Fruit fly (Drosophila melanogaster) whole organism, wandering third instar larva: ENCODE results near the gene CG1309.

Experiments
- Abd-B ChIP-seq: fragments of >200 bp; optimal IDR thresholded peaks from 2 replicates; lab custom pipeline; 2017; ENCODE audit warnings: missing biosample characterization, missing genetic modification characterization
- CG32264 ChIP-seq: fragments of 200-800 bp; sonication (Bioruptor generic); optimal IDR thresholded peaks from 2 replicates; lab custom pipeline; 2016; ENCODE audit warnings: missing biosample characterization, missing genetic modification characterization
- CG9705 ChIP-seq: fragments of 200-800 bp; sonication (Bioruptor generic); optimal IDR thresholded peaks from 2 replicates; lab custom pipeline; 2018; ENCODE audit warnings: missing biosample characterization, mild to moderate bottlenecking, missing genetic modification characterization
- CrebA ChIP-seq: fragments of 200-800 bp; sonication (Bioruptor generic); optimal IDR thresholded peaks from 2 replicates; lab custom pipeline; 2016; ENCODE audit warnings: missing biosample characterization, mild to moderate bottlenecking, missing genetic modification characterization, borderline replicate concordance
- Dfd ChIP-seq: fragments of >200 bp; optimal IDR thresholded peaks from 2 replicates; lab custom pipeline; 2017; ENCODE audit warnings: missing biosample characterization, missing genetic modification characterization
- Dif ChIP-seq: fragments of 200-275, 200-300 bp; sonication (Bioruptor generic); optimal IDR thresholded peaks from 2 replicates; lab custom pipeline; 2018; ENCODE audit warnings: missing biosample characterization, missing genetic modification characterization; ENCODE audit not compliant: partially characterized antibody
- HLH106 ChIP-seq: fragments of 200-800 bp; optimal IDR thresholded peaks from 3 replicates; lab custom pipeline; 2019; ENCODE audit warnings: missing biosample characterization, mild to moderate bottlenecking, missing genetic modification characterization, moderate library complexity
- Hnf4 ChIP-seq: fragments of 200-800 bp; sonication (Bioruptor generic); optimal IDR thresholded peaks from 2 replicates; lab custom pipeline; 2016; ENCODE audit warnings: missing biosample characterization, mild to moderate bottlenecking, missing genetic modification characterization
- Hr78 ChIP-seq: fragments of >200 bp; optimal IDR thresholded peaks from 2 replicates; lab custom pipeline; 2017; ENCODE audit warnings: missing biosample characterization, missing genetic modification characterization
- Hr83 ChIP-seq: fragments of 200-300 bp; sonication (Bioruptor generic); optimal IDR thresholded peaks from 2 replicates; lab custom pipeline; 2016; ENCODE audit warnings: missing biosample characterization, mild to moderate bottlenecking, missing genetic modification characterization, moderate library complexity; ENCODE audit not compliant: poor library complexity, severe bottlenecking
- Jra ChIP-seq: sonication (Bioruptor generic); optimal IDR thresholded peaks from 2 replicates; lab custom pipeline; 2016; ENCODE audit warnings: missing biosample characterization, missing genetic modification characterization
- Mio ChIP-seq: sonication (Bioruptor generic); optimal IDR thresholded peaks from 2 replicates; lab custom pipeline; 2016; ENCODE audit warnings: missing biosample characterization, missing genetic modification characterization
- N ChIP-seq: fragments of >200 bp; optimal IDR thresholded peaks from 2 replicates; lab custom pipeline; 2018; ENCODE audit warnings: missing biosample characterization, missing external identifiers, missing genetic modification characterization
- OdsH ChIP-seq: fragments of 200-800 bp; sonication (Bioruptor generic); optimal IDR thresholded peaks from 2 replicates; lab custom pipeline; 2016; ENCODE audit warnings: missing biosample characterization, mild to moderate bottlenecking, missing genetic modification characterization
- Rel ChIP-seq, 2 experiments: fragments of 200-800 bp; sonication (Bioruptor generic) in 1 of 2; optimal IDR thresholded peaks; 2 replicates in 1 of 2; 3 replicates in 1 of 2; lab custom pipeline; 2016 to 2019; ENCODE audit warnings: mild to moderate bottlenecking in 2 of 2, missing biosample characterization in 2 of 2, missing genetic modification characterization in 2 of 2, moderate library complexity in 1 of 2
- Sp1 ChIP-seq: fragments of 200-800 bp; sonication (Bioruptor generic); optimal IDR thresholded peaks from 3 replicates; lab custom pipeline; 2019; ENCODE audit warnings: missing biosample characterization, mild to moderate bottlenecking, missing genetic modification characterization, moderate library complexity
- Vsx2 ChIP-seq: fragments of 200-300, 225-300 bp; sonication (Bioruptor generic); optimal IDR thresholded peaks from 2 replicates; lab custom pipeline; 2018; ENCODE audit warnings: missing biosample characterization, missing genetic modification characterization; ENCODE audit not compliant: partially characterized antibody
- br ChIP-seq: fragments of 200-800 bp; sonication (Bioruptor generic); optimal IDR thresholded peaks from 2 replicates; lab custom pipeline; 2016; ENCODE audit warnings: missing biosample characterization, missing genetic modification characterization
- brk ChIP-seq: fragments of 200-800 bp; sonication (Bioruptor generic); optimal IDR thresholded peaks from 2 replicates; lab custom pipeline; 2016; ENCODE audit warnings: missing biosample characterization, mild to moderate bottlenecking, missing genetic modification characterization
- dl ChIP-seq, 2 experiments: fragments of 175-275, 200-275 bp in 1 of 2; fragments of 200-275 bp in 1 of 2; sonication (Bioruptor generic); optimal IDR thresholded peaks; lab custom pipeline; 2018; ENCODE audit warnings: mild to moderate bottlenecking in 2 of 2, missing biosample characterization in 2 of 2, missing genetic modification characterization in 2 of 2, moderate library complexity in 2 of 2; ENCODE audit not compliant: partially characterized antibody in 2 of 2, insufficient read depth in 1 of 2
- dmrt93B ChIP-seq: fragments of 200-800 bp; sonication (Bioruptor generic); optimal IDR thresholded peaks from 2 replicates; lab custom pipeline; 2018; ENCODE audit warnings: missing biosample characterization, mild to moderate bottlenecking, missing genetic modification characterization
- dsf ChIP-seq: sonication (Bioruptor generic); optimal IDR thresholded peaks from 2 replicates; lab custom pipeline; 2016; ENCODE audit warnings: missing biosample characterization, missing genetic modification characterization, borderline replicate concordance
- ey ChIP-seq: fragments of 200-800 bp; sonication (Bioruptor generic); optimal IDR thresholded peaks from 2 replicates; lab custom pipeline; 2016; ENCODE audit warnings: missing biosample characterization, missing genetic modification characterization
- foxo ChIP-seq, 2 experiments: fragments of 200-800 bp; sonication (Bioruptor generic); optimal IDR thresholded peaks; 2 replicates in 1 of 2; 3 replicates in 1 of 2; lab custom pipeline; 2016 to 2017; ENCODE audit warnings: missing biosample characterization in 2 of 2, missing genetic modification characterization in 2 of 2
- fru ChIP-seq: fragments of 200-800 bp; sonication (Bioruptor generic); optimal IDR thresholded peaks from 3 replicates; lab custom pipeline; 2016; ENCODE audit warnings: missing biosample characterization, mild to moderate bottlenecking, missing genetic modification characterization
- h ChIP-seq: fragments of 200-800 bp; sonication (Bioruptor generic); optimal IDR thresholded peaks from 3 replicates; lab custom pipeline; 2016; ENCODE audit warnings: missing biosample characterization, mild to moderate bottlenecking, missing genetic modification characterization
- jim ChIP-seq: fragments of 175-275, 200-325 bp; sonication (Bioruptor generic); optimal IDR thresholded peaks from 2 replicates; lab custom pipeline; 2016; ENCODE audit warnings: missing biosample characterization, mild to moderate bottlenecking, missing genetic modification characterization
- pan ChIP-seq: fragments of >200 bp; optimal IDR thresholded peaks from 2 replicates; lab custom pipeline; 2017
- psq ChIP-seq: fragments of 200-800 bp; sonication (Bioruptor generic); optimal IDR thresholded peaks from 3 replicates; lab custom pipeline; 2017; ENCODE audit warnings: missing biosample characterization, mild to moderate bottlenecking, missing genetic modification characterization, moderate library complexity
- rgr ChIP-seq: fragments of 200-800 bp; sonication (Bioruptor generic); optimal IDR thresholded peaks from 3 replicates; lab custom pipeline; 2016; ENCODE audit warnings: missing biosample characterization, mild to moderate bottlenecking, missing genetic modification characterization
- sage ChIP-seq: fragments of 200-800 bp; sonication (Bioruptor generic); optimal IDR thresholded peaks from 2 replicates; lab custom pipeline; 2016; ENCODE audit warnings: missing biosample characterization, mild to moderate bottlenecking, missing genetic modification characterization
- sv ChIP-seq: fragments of 200-800 bp; sonication (Bioruptor generic); optimal IDR thresholded peaks from 3 replicates; lab custom pipeline; 2016; ENCODE audit warnings: missing biosample characterization, missing genetic modification characterization
- tai ChIP-seq: sonication (Bioruptor generic); optimal IDR thresholded peaks from 2 replicates; lab custom pipeline; 2016; ENCODE audit warnings: missing biosample characterization, missing genetic modification characterization
- woc ChIP-seq: sonication (Bioruptor generic); optimal IDR thresholded peaks from 2 replicates; lab custom pipeline; 2016; ENCODE audit warnings: missing biosample characterization, mild to moderate bottlenecking, missing genetic modification characterization

Gene CG1309

dm6 chr3L:4220679-4221078 lies 38.6 kb upstream of the CG1309 start:
- TF ChIP-seq Rel (GFP tag; optimal IDR thresholded peaks at IDR 0.05; lab: Kevin White, UChicago) (no peak), Rel (tag; optimal IDR thresholded peaks at IDR 0.05; lab: Kevin White, UChicago) (no peak), Hnf4 (peak; percentile 40), foxo (GFP tag; optimal IDR thresholded peaks at IDR 0.05; lab: Kevin White, UChicago) (peak in 1 of 2 experiments; percentile 22), woc (GFP tag; lab: Kevin White, UChicago) (no peak), fru (peak; percentile 58), Hr78 (no peak), h (GFP tag; lab: Kevin White, UChicago) (peak; percentile 4), psq (GFP tag; lab: Kevin White, UChicago) (peak; percentile 4), Vsx2 (no peak), pan (no peak), Hr83 (GFP tag; lab: Kevin White, UChicago) (peak; percentile 41), dmrt93B (no peak), OdsH (GFP tag; lab: Kevin White, UChicago) (peak; percentile 34), br (peak; percentile 7), sv (GFP tag; lab: Kevin White, UChicago) (no peak), rgr (GFP tag; lab: Kevin White, UChicago) (peak; percentile 56)

- TF ChIP-seq tai (GFP tag; lab: Kevin White, UChicago) (no peak), Rel (GFP tag; optimal IDR thresholded peaks at IDR 0.05; lab: Kevin White, UChicago) (no peak), Rel (tag; optimal IDR thresholded peaks at IDR 0.05; lab: Kevin White, UChicago) (peak; percentile 44), dmrt93B (no peak), CG32264 (GFP tag; lab: Kevin White, UChicago) (no peak), Abd-B (no peak), foxo (GFP tag; optimal IDR thresholded peaks at IDR 0.05; lab: Kevin White, UChicago) (no peak), h (GFP tag; lab: Kevin White, UChicago) (no peak), fru (no peak)
These were observed 37.9 kb upstream of the CG1309 start for dm6 chr3L:4221226-4221770.

- TF ChIP-seq brk (no peak), ey (GFP tag; lab: Kevin White, UChicago) (no peak)
These were observed 37.4 kb upstream of the CG1309 start for dm6 chr3L:4221792-4222191.

- TF ChIP-seq sage = no peak
- TF ChIP-seq rgr (GFP tag; lab: Kevin White, UChicago) = no peak
- TF ChIP-seq dl (GFP tag; optimal IDR thresholded peaks at IDR 0.05; lab: Kevin White, UChicago; ENCODE audit: insufficient read depth in 1 of 2, partially characterized antibody in 2 of 2) = no peak
- peak; percentile 6 for TF ChIP-seq Hnf4
- no peak for TF ChIP-seq HLH106 (tag; lab: Kevin White, UChicago)
- no peak for TF ChIP-seq Hr83 (GFP tag; lab: Kevin White, UChicago)
- TF ChIP-seq Rel (GFP tag; optimal IDR thresholded peaks at IDR 0.05; lab: Kevin White, UChicago) = no peak
- TF ChIP-seq Rel (tag; optimal IDR thresholded peaks at IDR 0.05; lab: Kevin White, UChicago) = peak; percentile 46
- TF ChIP-seq Dfd = no peak
These were observed 33.4 kb upstream of the CG1309 start for dm6 chr3L:4225647-4226470.

- peak; percentile 25 for TF ChIP-seq Dif (GFP tag; lab: Kevin White, UChicago)
- no peak for TF ChIP-seq psq (GFP tag; lab: Kevin White, UChicago)
- no peak for TF ChIP-seq Sp1 (GFP tag; lab: Kevin White, UChicago)
- no peak for TF ChIP-seq dsf (GFP tag; lab: Kevin White, UChicago)
- no peak for TF ChIP-seq CrebA (GFP tag; lab: Kevin White, UChicago)
- no peak for TF ChIP-seq ey (GFP tag; lab: Kevin White, UChicago)
- peak; percentile 26 for TF ChIP-seq rgr (GFP tag; lab: Kevin White, UChicago)
- TF ChIP-seq OdsH (GFP tag; lab: Kevin White, UChicago) = no peak
- TF ChIP-seq woc (GFP tag; lab: Kevin White, UChicago) = no peak
- TF ChIP-seq Abd-B = no peak
- TF ChIP-seq Vsx2 = no peak
- TF ChIP-seq HLH106 (tag; lab: Kevin White, UChicago) = no peak
- no peak for TF ChIP-seq pan
- TF ChIP-seq jim (GFP tag; lab: Kevin White, UChicago) = no peak
- TF ChIP-seq N (GFP tag; lab: Kevin White, UChicago) = peak; percentile 33
- peak; percentile 13 for TF ChIP-seq dmrt93B
- TF ChIP-seq sv (GFP tag; lab: Kevin White, UChicago) = no peak
- TF ChIP-seq Hnf4 = peak; percentile 40
- peak; percentile 28 for TF ChIP-seq Hr83 (GFP tag; lab: Kevin White, UChicago)
- TF ChIP-seq Rel (GFP tag; optimal IDR thresholded peaks at IDR 0.05; lab: Kevin White, UChicago) = no peak
- TF ChIP-seq Rel (tag; optimal IDR thresholded peaks at IDR 0.05; lab: Kevin White, UChicago) = peak; percentile 58
- TF ChIP-seq foxo (GFP tag; optimal IDR thresholded peaks at IDR 0.05; lab: Kevin White, UChicago) = peak in 1 of 2 experiments; percentile 47
- no peak for TF ChIP-seq CG32264 (GFP tag; lab: Kevin White, UChicago)
- TF ChIP-seq Dfd = no peak
- TF ChIP-seq Mio (GFP tag; lab: Kevin White, UChicago) = no peak
- no peak for TF ChIP-seq brk
- no peak for TF ChIP-seq CG9705 (GFP tag; lab: Kevin White, UChicago)
- TF ChIP-seq dl (GFP tag; optimal IDR thresholded peaks at IDR 0.05; lab: Kevin White, UChicago; ENCODE audit: insufficient read depth in 1 of 2, partially characterized antibody in 2 of 2) = peak in 1 of 2 experiments; percentile 14
- TF ChIP-seq tai (GFP tag; lab: Kevin White, UChicago) = no peak
- TF ChIP-seq Hr78 = no peak
- TF ChIP-seq br = no peak
- TF ChIP-seq Jra = no peak
These were observed 32.1 kb upstream of the CG1309 start, which contains the start of gene CG46460 for dm6 chr3L:4227164-4227563. Gene CG46460, minus strand, starts transcription at chr3L:4227302.
